Fruit fly (Drosophila melanogaster): ENCODE data around the gene mtTFB1.

DNA sequence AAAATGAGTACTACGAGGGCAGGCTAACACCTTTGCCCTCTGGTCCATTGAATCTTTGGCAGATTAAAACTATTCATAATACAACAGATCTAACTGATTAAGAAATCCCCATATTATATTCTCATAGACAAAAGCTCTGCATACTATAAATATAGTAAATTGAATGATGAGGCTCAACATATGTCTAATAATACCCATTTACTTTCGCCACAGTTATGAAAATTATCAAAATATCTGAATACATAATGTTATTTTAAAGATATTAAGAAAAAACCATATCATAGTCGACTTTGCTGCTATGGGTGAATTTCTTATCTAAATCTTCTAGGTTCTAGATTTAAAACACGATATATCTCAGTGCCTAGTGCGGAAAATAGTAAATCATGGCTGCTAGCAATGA is 23.1 kb downstream of the mtTFB1 start, which contains the start of gene CG32087:
- TF ChIP-seq Myc (optimal IDR thresholded peaks at IDR 0.05) = no peak
- TF ChIP-seq Sin3A (optimal IDR thresholded peaks at IDR 0.05) = no peak
- TF ChIP-seq psq (optimal IDR thresholded peaks at IDR 0.05) = no peak
- TF ChIP-seq h (optimal IDR thresholded peaks at IDR 0.05) = no peak
